Worm (Caenorhabditis elegans) whole organism, mixed stage, embryonic: ENCODE data around the gene B0496.6.

ENCODE experiments used
- ceh-43 ChIP-seq: fragments of 200-800 bp; sonication (Bioruptor generic); optimal IDR thresholded peaks from 2 replicates; lab custom pipeline; 2018; ENCODE audit warnings: mild to moderate bottlenecking, missing genetic modification characterization, moderate library complexity, missing compliant biosample characterization
- elt-3 ChIP-seq: fragments of 150-350 bp; optimal IDR thresholded peaks from 2 replicates; lab custom pipeline; 2014; ENCODE audit warnings: missing biosample characterization, missing genetic modification characterization
- lsy-2 ChIP-seq: fragments of 150-350 bp; optimal IDR thresholded peaks from 2 replicates; lab custom pipeline; 2014; ENCODE audit warnings: missing biosample characterization, missing genetic modification characterization
- mab-5 ChIP-seq: fragments of 150-350 bp; optimal IDR thresholded peaks from 2 replicates; lab custom pipeline; 2014; ENCODE audit warnings: missing biosample characterization, missing genetic modification characterization
- mep-1 ChIP-seq: fragments of 150-350 bp; optimal IDR thresholded peaks from 2 replicates; lab custom pipeline; 2017; ENCODE audit warnings: missing biosample characterization, missing genetic modification reagents, missing genetic modification characterization, inconsistent platforms
- nhr-237 ChIP-seq: fragments of 150-350 bp; optimal IDR thresholded peaks from 2 replicates; lab custom pipeline; 2014; ENCODE audit warnings: missing biosample characterization, missing genetic modification characterization
- nhr-28 ChIP-seq: fragments of 150-350 bp; optimal IDR thresholded peaks from 2 replicates; lab custom pipeline; 2014; ENCODE audit warnings: missing biosample characterization, missing genetic modification characterization
- pha-4 ChIP-seq: fragments of 150-350 bp; optimal IDR thresholded peaks from 2 replicates; lab custom pipeline; 2018; ENCODE audit warnings: missing biosample characterization, missing genetic modification reagents, missing genetic modification characterization
- snpc-4 ChIP-seq: fragments of 150-350 bp; optimal IDR thresholded peaks from 2 replicates; lab custom pipeline; 2014; ENCODE audit warnings: missing biosample characterization, missing genetic modification characterization
- ztf-11 ChIP-seq: fragments of 150-350 bp; optimal IDR thresholded peaks from 2 replicates; lab custom pipeline; 2014; ENCODE audit warnings: missing biosample characterization, missing genetic modification characterization

ce11 chrIV:7414163-7414562, 4.8 kb upstream of the B0496.6 start:
- TF ChIP-seq snpc-4 (tag; lab: Kevin White, UChicago) (no peak), nhr-28 (no peak), mep-1 (no peak), pha-4 (tag; lab: Kevin White, UChicago) (no peak), ceh-43 (GFP tag; lab: Kevin White, UChicago) (no peak), ztf-11 (no peak), elt-3 (tag; lab: Kevin White, UChicago) (no peak), nhr-237 (tag; lab: Kevin White, UChicago) (no peak), lsy-2 (tag; lab: Kevin White, UChicago) (no peak), mab-5 (tag; lab: Kevin White, UChicago) (no peak)
